Fruit fly (Drosophila melanogaster) whole organism, pupa: ENCODE data around the gene rha.

Experiments used
- CG13204 ChIP-seq: fragments of 200-800 bp; sonication (Bioruptor generic); optimal IDR thresholded peaks from 2 replicates; lab custom pipeline; 2018; ENCODE audit warnings: missing biosample characterization, mild to moderate bottlenecking, missing genetic modification characterization, moderate library complexity
- CG17806 ChIP-seq: fragments of 200-800 bp; sonication (Bioruptor generic); optimal IDR thresholded peaks from 2 replicates; lab custom pipeline; 2018; ENCODE audit warnings: missing biosample characterization, mild to moderate bottlenecking, missing genetic modification characterization, moderate library complexity
- CG8159 ChIP-seq: fragments of 200-800 bp; sonication (Bioruptor generic); optimal IDR thresholded peaks from 3 replicates; lab custom pipeline; 2018; ENCODE audit warnings: missing biosample characterization, mild to moderate bottlenecking, missing genetic modification characterization, moderate library complexity
- CG9948 ChIP-seq: fragments of 200-800 bp; sonication (Bioruptor generic); optimal IDR thresholded peaks from 2 replicates; lab custom pipeline; 2018; ENCODE audit warnings: missing biosample characterization, mild to moderate bottlenecking, missing genetic modification characterization, moderate library complexity
- D1 ChIP-seq: fragments of 200-800 bp; sonication (Bioruptor generic); optimal IDR thresholded peaks from 2 replicates; lab custom pipeline; 2018; ENCODE audit warnings: missing biosample characterization, mild to moderate bottlenecking, missing genetic modification characterization, moderate library complexity

- TF ChIP-seq D1 (tag; lab: Kevin White, UChicago): no peak
- TF ChIP-seq CG17806 (tag; lab: Kevin White, UChicago): no peak
- TF ChIP-seq CG9948: no peak
- no peak for TF ChIP-seq CG13204
- TF ChIP-seq CG8159 (tag; lab: Kevin White, UChicago): no peak
These were observed 8.9 kb upstream of the rha start, which contains the start of gene CHKov2 for dm6 chr3R:25331103-25331502.
